Worm (Caenorhabditis elegans) whole organism, mixed stage, embryonic: ENCODE results near the gene gcy-29.

ENCODE experiments used
- M03D4.4 ChIP-seq: sonication (generic microtip); optimal IDR thresholded peaks from 2 replicates; lab custom pipeline; 2017; ENCODE audit warnings: mild to moderate bottlenecking, missing genetic modification characterization, missing compliant biosample characterization
- bed-3 ChIP-seq: fragments of 200-800 bp; sonication (Bioruptor generic); optimal IDR thresholded peaks from 3 replicates; lab custom pipeline; 2018; ENCODE audit warnings: mild to moderate bottlenecking, missing genetic modification characterization, moderate library complexity, missing compliant biosample characterization
- ceh-39 ChIP-seq: fragments of 150-350 bp; optimal IDR thresholded peaks from 2 replicates; lab custom pipeline; 2014; ENCODE audit warnings: missing biosample characterization, missing genetic modification characterization
- ceh-43 ChIP-seq: fragments of 200-800 bp; sonication (Bioruptor generic); optimal IDR thresholded peaks from 2 replicates; lab custom pipeline; 2018; ENCODE audit warnings: mild to moderate bottlenecking, missing genetic modification characterization, moderate library complexity, missing compliant biosample characterization
- ceh-83 ChIP-seq: fragments of 200-800 bp; sonication (Bioruptor generic); optimal IDR thresholded peaks from 2 replicates; lab custom pipeline; 2018; ENCODE audit warnings: mild to moderate bottlenecking, missing genetic modification characterization, missing compliant biosample characterization
- ces-1 ChIP-seq: fragments of 150-350 bp; optimal IDR thresholded peaks from 2 replicates; lab custom pipeline; 2014; ENCODE audit warnings: missing biosample characterization, missing genetic modification reagents, missing genetic modification characterization
- cnd-1 ChIP-seq: fragments of 200-800 bp; sonication (Bioruptor generic); optimal IDR thresholded peaks from 2 replicates; lab custom pipeline; 2018; ENCODE audit warnings: mild to moderate bottlenecking, missing genetic modification characterization, missing compliant biosample characterization
- elt-1 ChIP-seq: sonication (generic microtip); optimal IDR thresholded peaks from 2 replicates; lab custom pipeline; 2017; ENCODE audit warnings: missing genetic modification characterization, mild to moderate bottlenecking, missing compliant biosample characterization, antibody characterized with exemption, moderate library complexity, borderline replicate concordance; ENCODE audit not compliant: insufficient read depth
- elt-3 ChIP-seq: fragments of 150-350 bp; optimal IDR thresholded peaks from 2 replicates; lab custom pipeline; 2014; ENCODE audit warnings: missing biosample characterization, missing genetic modification characterization
- flh-1 ChIP-seq: fragments of 200-800 bp; sonication (Bioruptor generic); optimal IDR thresholded peaks from 2 replicates; lab custom pipeline; 2018; ENCODE audit warnings: mild to moderate bottlenecking, missing genetic modification characterization, moderate library complexity, missing compliant biosample characterization
- ham-2 ChIP-seq: fragments of 200-800 bp; sonication (Bioruptor generic); optimal IDR thresholded peaks from 2 replicates; lab custom pipeline; 2018; ENCODE audit warnings: mild to moderate bottlenecking, missing genetic modification characterization, missing compliant biosample characterization
- hlh-1 ChIP-seq: fragments of 150-350 bp; optimal IDR thresholded peaks from 2 replicates; lab custom pipeline; 2014; ENCODE audit warnings: missing biosample characterization, missing genetic modification reagents, missing genetic modification characterization
- lin-32 ChIP-seq: fragments of 200-800 bp; sonication (Bioruptor generic); optimal IDR thresholded peaks from 2 replicates; lab custom pipeline; 2018; ENCODE audit warnings: mild to moderate bottlenecking, missing genetic modification characterization, missing compliant biosample characterization
- lsy-2 ChIP-seq: fragments of 150-350 bp; optimal IDR thresholded peaks from 2 replicates; lab custom pipeline; 2014; ENCODE audit warnings: missing biosample characterization, missing genetic modification characterization
- mab-5 ChIP-seq: fragments of 150-350 bp; optimal IDR thresholded peaks from 2 replicates; lab custom pipeline; 2014; ENCODE audit warnings: missing biosample characterization, missing genetic modification characterization
- mep-1 ChIP-seq: fragments of 150-350 bp; optimal IDR thresholded peaks from 2 replicates; lab custom pipeline; 2017; ENCODE audit warnings: missing biosample characterization, missing genetic modification reagents, missing genetic modification characterization, inconsistent platforms
- mls-2 ChIP-seq: sonication (generic microtip); optimal IDR thresholded peaks from 2 replicates; lab custom pipeline; 2016; ENCODE audit warnings: mild to moderate bottlenecking, missing genetic modification characterization, moderate library complexity, missing compliant biosample characterization
- nhr-12 ChIP-seq: fragments of 150-350 bp; optimal IDR thresholded peaks from 2 replicates; lab custom pipeline; 2014; ENCODE audit warnings: missing biosample characterization, missing genetic modification characterization
- nhr-2 ChIP-seq: fragments of 150-350 bp; optimal IDR thresholded peaks from 2 replicates; lab custom pipeline; 2014; ENCODE audit warnings: missing biosample characterization, missing genetic modification characterization
- nhr-28 ChIP-seq: fragments of 150-350 bp; optimal IDR thresholded peaks from 2 replicates; lab custom pipeline; 2014; ENCODE audit warnings: missing biosample characterization, missing genetic modification characterization
- pha-4 ChIP-seq: fragments of 150-350 bp; optimal IDR thresholded peaks from 2 replicates; lab custom pipeline; 2018; ENCODE audit warnings: missing biosample characterization, missing genetic modification reagents, missing genetic modification characterization
- sem-2 ChIP-seq: fragments of 200-800 bp; sonication (Bioruptor generic); optimal IDR thresholded peaks from 2 replicates; lab custom pipeline; 2018; ENCODE audit warnings: mild to moderate bottlenecking, missing genetic modification characterization, missing compliant biosample characterization
- snpc-4 ChIP-seq: fragments of 150-350 bp; optimal IDR thresholded peaks from 2 replicates; lab custom pipeline; 2014; ENCODE audit warnings: missing biosample characterization, missing genetic modification characterization
- sptf-1 ChIP-seq: sonication (generic microtip); optimal IDR thresholded peaks from 2 replicates; lab custom pipeline; 2017; ENCODE audit warnings: mild to moderate bottlenecking, missing genetic modification characterization, moderate library complexity, missing compliant biosample characterization
- tbx-8 ChIP-seq: fragments of 200-800 bp; sonication (Bioruptor generic); optimal IDR thresholded peaks from 2 replicates; lab custom pipeline; 2018; ENCODE audit warnings: mild to moderate bottlenecking, missing genetic modification characterization, moderate library complexity, missing compliant biosample characterization
- unc-120 ChIP-seq: sonication (generic microtip); optimal IDR thresholded peaks from 2 replicates; lab custom pipeline; 2017; ENCODE audit warnings: missing genetic modification characterization, missing compliant biosample characterization; ENCODE audit not compliant: poor library complexity, severe bottlenecking
- unc-39 ChIP-seq: fragments of 150-350 bp; optimal IDR thresholded peaks from 2 replicates; lab custom pipeline; 2014; ENCODE audit warnings: missing biosample characterization, missing genetic modification characterization
- zip-8 ChIP-seq: fragments of 150-350 bp; optimal IDR thresholded peaks from 2 replicates; lab custom pipeline; 2014; ENCODE audit warnings: missing biosample characterization, missing genetic modification characterization
- ztf-11 ChIP-seq: fragments of 150-350 bp; optimal IDR thresholded peaks from 2 replicates; lab custom pipeline; 2014; ENCODE audit warnings: missing biosample characterization, missing genetic modification characterization

Gene gcy-29

DNA sequence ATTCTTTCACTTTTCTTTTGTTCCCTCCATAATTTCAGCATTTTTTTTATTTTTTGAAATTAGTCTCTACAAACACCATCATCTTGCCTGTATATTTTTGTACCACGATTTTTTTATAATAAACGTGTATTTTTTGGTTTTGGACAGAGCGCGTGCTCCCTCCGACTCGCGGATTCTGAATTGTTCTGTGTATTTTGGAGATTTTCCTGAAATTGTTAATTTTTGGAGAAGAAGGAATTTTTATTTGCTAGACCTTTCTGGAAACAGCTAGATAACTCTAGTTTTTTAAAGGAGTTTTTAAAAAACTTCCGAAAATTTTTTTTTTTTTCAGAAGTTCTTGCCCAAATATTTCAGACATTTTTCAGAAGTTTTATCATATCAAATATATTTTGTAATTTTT lies 27.8 kb upstream of the gcy-29 start, which contains the start of gene C01G12.13:
Gene C01G12.13 (plus strand): TSS at position 301 of the 400 bp plus-strand sequence.
- TF ChIP-seq hlh-1, result no peak
- TF ChIP-seq bed-3 (GFP tag; lab: Kevin White, UChicago), result no peak
- TF ChIP-seq ces-1 (GFP tag; lab: Kevin White, UChicago), result no peak
- no peak for TF ChIP-seq tbx-8
- TF ChIP-seq sptf-1, result no peak
- TF ChIP-seq nhr-2 (tag; lab: Kevin White, UChicago), result no peak
- no peak for TF ChIP-seq lin-32 (GFP tag; lab: Kevin White, UChicago)
- no peak for TF ChIP-seq ceh-43 (GFP tag; lab: Kevin White, UChicago)
- TF ChIP-seq mab-5, result no peak
- TF ChIP-seq M03D4.4 (tag; lab: Kevin White, UChicago), result no peak
- TF ChIP-seq ham-2, result no peak
- no peak for TF ChIP-seq flh-1 (GFP tag; lab: Kevin White, UChicago)
- TF ChIP-seq elt-3 (tag; lab: Kevin White, UChicago), result no peak
- no peak for TF ChIP-seq pha-4 (tag; lab: Kevin White, UChicago)
- no peak for TF ChIP-seq unc-39 (tag; lab: Kevin White, UChicago)

DNA sequence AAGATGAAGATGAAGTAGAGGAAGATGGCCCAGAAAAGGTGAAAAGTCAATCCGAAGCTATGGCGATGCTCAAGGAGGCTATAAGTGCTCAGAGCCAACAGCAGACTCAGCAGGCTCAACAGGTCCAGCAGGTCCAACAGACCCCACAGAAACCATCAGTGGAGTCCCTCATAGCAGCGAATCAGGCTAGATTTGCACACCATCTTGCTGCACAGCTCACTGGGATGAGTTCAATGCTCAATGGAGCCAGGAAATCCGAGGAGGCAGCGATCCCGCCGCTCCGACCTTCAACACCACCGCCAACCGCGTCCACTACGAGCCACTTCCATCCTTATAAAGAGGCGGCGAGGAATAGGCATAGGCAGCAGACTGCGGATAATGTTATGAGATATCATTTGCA lies 26.2 kb upstream of the gcy-29 start:
- TF ChIP-seq cnd-1, result no peak

DNA sequence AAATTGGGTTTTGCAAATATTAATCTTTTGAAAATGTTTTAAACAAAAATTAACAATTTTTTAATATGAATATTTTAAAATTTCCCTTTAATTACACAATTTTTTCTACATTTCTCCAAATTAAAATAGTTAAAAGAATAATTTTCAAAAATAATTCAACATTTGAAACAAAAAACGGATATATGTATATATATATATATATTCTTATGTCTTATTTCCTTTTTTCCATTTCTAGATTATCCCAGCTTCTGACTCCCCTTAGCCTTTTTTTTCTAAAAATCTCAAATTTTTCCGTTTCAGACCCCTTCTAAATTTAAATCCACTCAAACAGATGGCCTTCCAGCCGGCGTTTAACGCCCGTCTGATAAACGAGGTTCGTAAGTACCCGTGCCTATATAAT lies 24.7 kb upstream of the gcy-29 start, which contains the start of gene madf-5:
Gene madf-5 (plus strand): TSS at position 301 of the 400 bp plus-strand sequence.
- no peak for TF ChIP-seq nhr-12
- TF ChIP-seq nhr-2 (tag; lab: Kevin White, UChicago), result no peak
- no peak for TF ChIP-seq ceh-43 (GFP tag; lab: Kevin White, UChicago)
- TF ChIP-seq ceh-83 (GFP tag; lab: Kevin White, UChicago), result no peak
- TF ChIP-seq elt-1 (tag; lab: Kevin White, UChicago), result no peak
- TF ChIP-seq cnd-1, result no peak
- no peak for TF ChIP-seq tbx-8
- TF ChIP-seq sptf-1, result no peak
- TF ChIP-seq snpc-4 (tag; lab: Kevin White, UChicago), result no peak
- no peak for TF ChIP-seq mep-1 (tag; lab: Kevin White, UChicago)
- no peak for TF ChIP-seq ham-2
- TF ChIP-seq, all 35 proteins: peak for 0

- no peak for TF ChIP-seq mls-2 (tag; lab: Kevin White, UChicago)
- TF ChIP-seq ceh-39 (tag; lab: Kevin White, UChicago), result no peak
- TF ChIP-seq unc-120 (tag; lab: Kevin White, UChicago), result no peak
Observed at ce11 chrII:14570541-14571160, 22.1 kb upstream of the gcy-29 start.

ce11 chrII:14569322-14569721 lies 20.7 kb upstream of the gcy-29 start:
- TF ChIP-seq nhr-28 (tag; lab: Kevin White, UChicago) (no peak), ces-1 (GFP tag; lab: Kevin White, UChicago) (peak; percentile 81), ceh-83 (GFP tag; lab: Kevin White, UChicago) (peak; percentile 18), unc-120 (tag; lab: Kevin White, UChicago) (no peak), tbx-8 (no peak), lsy-2 (tag; lab: Kevin White, UChicago) (peak; percentile 10)

DNA sequence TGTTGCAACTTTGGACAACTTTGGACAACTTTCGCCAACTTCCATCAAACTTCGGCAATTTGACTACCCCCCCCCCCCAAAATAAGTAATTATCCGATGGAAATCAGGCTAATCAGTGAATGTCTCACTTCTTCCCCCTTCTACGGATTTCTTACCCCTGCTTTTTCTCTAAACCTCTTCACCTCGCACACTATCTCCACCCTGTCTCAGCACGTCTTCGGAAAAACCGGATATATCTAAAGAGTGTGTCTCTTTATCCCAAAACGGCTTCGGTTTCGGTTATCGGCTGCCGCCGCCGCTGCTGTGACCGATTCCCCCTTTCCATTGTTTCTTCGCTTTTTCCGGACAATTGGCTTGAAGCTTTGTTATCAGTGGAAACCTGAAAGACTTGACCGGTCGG lies 19.2 kb upstream of the gcy-29 start:
- TF ChIP-seq sem-2 (GFP tag; lab: Kevin White, UChicago) (no peak), lsy-2 (tag; lab: Kevin White, UChicago) (no peak), zip-8 (tag; lab: Kevin White, UChicago) (no peak), ceh-39 (tag; lab: Kevin White, UChicago) (no peak), ham-2 (peak; percentile 55), ztf-11 (tag; lab: Kevin White, UChicago) (no peak), hlh-1 (no peak)
